Worm (Caenorhabditis elegans) whole organism, mixed stage, embryonic: Measurements from ENCODE around the gene clec-34.

ENCODE experiments used
- bed-3 ChIP-seq: fragments of 200-800 bp; sonication (Bioruptor generic); optimal IDR thresholded peaks from 3 replicates; lab custom pipeline; 2018; ENCODE audit warnings: mild to moderate bottlenecking, missing genetic modification characterization, moderate library complexity, missing compliant biosample characterization
- blmp-1 ChIP-seq: fragments of 150-350 bp; optimal IDR thresholded peaks from 2 replicates; lab custom pipeline; 2014; ENCODE audit warnings: missing biosample characterization, missing genetic modification characterization
- ceh-43 ChIP-seq: fragments of 200-800 bp; sonication (Bioruptor generic); optimal IDR thresholded peaks from 2 replicates; lab custom pipeline; 2018; ENCODE audit warnings: mild to moderate bottlenecking, missing genetic modification characterization, moderate library complexity, missing compliant biosample characterization
- ceh-83 ChIP-seq: fragments of 200-800 bp; sonication (Bioruptor generic); optimal IDR thresholded peaks from 2 replicates; lab custom pipeline; 2018; ENCODE audit warnings: mild to moderate bottlenecking, missing genetic modification characterization, missing compliant biosample characterization
- ces-1 ChIP-seq: fragments of 150-350 bp; optimal IDR thresholded peaks from 2 replicates; lab custom pipeline; 2014; ENCODE audit warnings: missing biosample characterization, missing genetic modification reagents, missing genetic modification characterization
- cnd-1 ChIP-seq: fragments of 200-800 bp; sonication (Bioruptor generic); optimal IDR thresholded peaks from 2 replicates; lab custom pipeline; 2018; ENCODE audit warnings: mild to moderate bottlenecking, missing genetic modification characterization, missing compliant biosample characterization
- drap-1 ChIP-seq: fragments of 200-800 bp; sonication (Bioruptor generic); optimal IDR thresholded peaks from 3 replicates; lab custom pipeline; 2018; ENCODE audit warnings: mild to moderate bottlenecking, missing genetic modification characterization, missing compliant biosample characterization
- elt-1 ChIP-seq: sonication (generic microtip); optimal IDR thresholded peaks from 2 replicates; lab custom pipeline; 2017; ENCODE audit warnings: missing genetic modification characterization, mild to moderate bottlenecking, missing compliant biosample characterization, antibody characterized with exemption, moderate library complexity, borderline replicate concordance; ENCODE audit not compliant: insufficient read depth
- elt-3 ChIP-seq: fragments of 150-350 bp; optimal IDR thresholded peaks from 2 replicates; lab custom pipeline; 2014; ENCODE audit warnings: missing biosample characterization, missing genetic modification characterization
- flh-1 ChIP-seq: fragments of 200-800 bp; sonication (Bioruptor generic); optimal IDR thresholded peaks from 2 replicates; lab custom pipeline; 2018; ENCODE audit warnings: mild to moderate bottlenecking, missing genetic modification characterization, moderate library complexity, missing compliant biosample characterization
- ham-2 ChIP-seq: fragments of 200-800 bp; sonication (Bioruptor generic); optimal IDR thresholded peaks from 2 replicates; lab custom pipeline; 2018; ENCODE audit warnings: mild to moderate bottlenecking, missing genetic modification characterization, missing compliant biosample characterization
- lin-32 ChIP-seq: fragments of 200-800 bp; sonication (Bioruptor generic); optimal IDR thresholded peaks from 2 replicates; lab custom pipeline; 2018; ENCODE audit warnings: mild to moderate bottlenecking, missing genetic modification characterization, missing compliant biosample characterization
- lsy-2 ChIP-seq: fragments of 150-350 bp; optimal IDR thresholded peaks from 2 replicates; lab custom pipeline; 2014; ENCODE audit warnings: missing biosample characterization, missing genetic modification characterization
- mep-1 ChIP-seq: fragments of 150-350 bp; optimal IDR thresholded peaks from 2 replicates; lab custom pipeline; 2017; ENCODE audit warnings: missing biosample characterization, missing genetic modification reagents, missing genetic modification characterization, inconsistent platforms
- mls-2 ChIP-seq: sonication (generic microtip); optimal IDR thresholded peaks from 2 replicates; lab custom pipeline; 2016; ENCODE audit warnings: mild to moderate bottlenecking, missing genetic modification characterization, moderate library complexity, missing compliant biosample characterization
- nhr-12 ChIP-seq: fragments of 150-350 bp; optimal IDR thresholded peaks from 2 replicates; lab custom pipeline; 2014; ENCODE audit warnings: missing biosample characterization, missing genetic modification characterization
- nhr-2 ChIP-seq: fragments of 150-350 bp; optimal IDR thresholded peaks from 2 replicates; lab custom pipeline; 2014; ENCODE audit warnings: missing biosample characterization, missing genetic modification characterization
- nhr-237 ChIP-seq: fragments of 150-350 bp; optimal IDR thresholded peaks from 2 replicates; lab custom pipeline; 2014; ENCODE audit warnings: missing biosample characterization, missing genetic modification characterization
- nhr-28 ChIP-seq: fragments of 150-350 bp; optimal IDR thresholded peaks from 2 replicates; lab custom pipeline; 2014; ENCODE audit warnings: missing biosample characterization, missing genetic modification characterization
- nhr-76 ChIP-seq: sonication (generic microtip); optimal IDR thresholded peaks from 2 replicates; lab custom pipeline; 2017; ENCODE audit warnings: missing biosample characterization, missing genetic modification characterization
- pha-4 ChIP-seq: fragments of 150-350 bp; optimal IDR thresholded peaks from 2 replicates; lab custom pipeline; 2018; ENCODE audit warnings: missing biosample characterization, missing genetic modification reagents, missing genetic modification characterization
- sem-2 ChIP-seq: fragments of 200-800 bp; sonication (Bioruptor generic); optimal IDR thresholded peaks from 2 replicates; lab custom pipeline; 2018; ENCODE audit warnings: mild to moderate bottlenecking, missing genetic modification characterization, missing compliant biosample characterization
- snpc-4 ChIP-seq: fragments of 150-350 bp; optimal IDR thresholded peaks from 2 replicates; lab custom pipeline; 2014; ENCODE audit warnings: missing biosample characterization, missing genetic modification characterization
- sptf-1 ChIP-seq: sonication (generic microtip); optimal IDR thresholded peaks from 2 replicates; lab custom pipeline; 2017; ENCODE audit warnings: mild to moderate bottlenecking, missing genetic modification characterization, moderate library complexity, missing compliant biosample characterization
- tbx-8 ChIP-seq: fragments of 200-800 bp; sonication (Bioruptor generic); optimal IDR thresholded peaks from 2 replicates; lab custom pipeline; 2018; ENCODE audit warnings: mild to moderate bottlenecking, missing genetic modification characterization, moderate library complexity, missing compliant biosample characterization
- unc-120 ChIP-seq: sonication (generic microtip); optimal IDR thresholded peaks from 2 replicates; lab custom pipeline; 2017; ENCODE audit warnings: missing genetic modification characterization, missing compliant biosample characterization; ENCODE audit not compliant: poor library complexity, severe bottlenecking
- unc-39 ChIP-seq: fragments of 150-350 bp; optimal IDR thresholded peaks from 2 replicates; lab custom pipeline; 2014; ENCODE audit warnings: missing biosample characterization, missing genetic modification characterization
- unc-62 ChIP-seq: fragments of 150-350 bp; optimal IDR thresholded peaks from 2 replicates; lab custom pipeline; 2014; ENCODE audit warnings: missing biosample characterization, missing genetic modification reagents, missing genetic modification characterization
- zip-8 ChIP-seq: fragments of 150-350 bp; optimal IDR thresholded peaks from 2 replicates; lab custom pipeline; 2014; ENCODE audit warnings: missing biosample characterization, missing genetic modification characterization

The clec-34 gene

ce11 chrV:16759937-16760336 is 24.4 kb downstream of the clec-34 start:
- TF ChIP-seq cnd-1 (tag; lab: Kevin White, UChicago) (no peak), sem-2 (GFP tag; lab: Kevin White, UChicago) (no peak), flh-1 (GFP tag; lab: Kevin White, UChicago) (no peak), unc-62 (GFP tag; lab: Kevin White, UChicago) (no peak), drap-1 (no peak), nhr-28 (tag; lab: Kevin White, UChicago) (no peak), ces-1 (GFP tag; lab: Kevin White, UChicago) (no peak), mep-1 (tag; lab: Kevin White, UChicago) (no peak), ceh-83 (GFP tag; lab: Kevin White, UChicago) (no peak), nhr-12 (tag; lab: Kevin White, UChicago) (no peak), unc-39 (tag; lab: Kevin White, UChicago) (no peak), lsy-2 (no peak), nhr-2 (tag; lab: Kevin White, UChicago) (no peak), pha-4 (no peak)
- TF ChIP-seq, all 35 proteins: peak for 0

ce11 chrV:16774428-16774827 is 38.9 kb downstream of the clec-34 start:
- TF ChIP-seq ceh-43 (GFP tag; lab: Kevin White, UChicago) (no peak), mep-1 (tag; lab: Kevin White, UChicago) (no peak), tbx-8 (GFP tag; lab: Kevin White, UChicago) (no peak), drap-1 (peak; percentile 39), ham-2 (GFP tag; lab: Kevin White, UChicago) (no peak), unc-120 (tag; lab: Kevin White, UChicago) (no peak)

- TF ChIP-seq lin-32 (no peak), sptf-1 (tag; lab: Kevin White, UChicago) (no peak), drap-1 (no peak), elt-1 (peak; percentile 24), zip-8 (tag; lab: Kevin White, UChicago) (no peak), elt-3 (tag; lab: Kevin White, UChicago) (peak; percentile 70), snpc-4 (tag; lab: Kevin White, UChicago) (no peak), nhr-76 (tag; lab: Kevin White, UChicago) (no peak), ceh-83 (GFP tag; lab: Kevin White, UChicago) (no peak), bed-3 (GFP tag; lab: Kevin White, UChicago) (no peak)
Measured at ce11 chrV:16778540-16779280, 43.1 kb downstream of the clec-34 start.

ce11 chrV:16779281-16779597 is 43.7 kb downstream of the clec-34 start:
- TF ChIP-seq pha-4: no peak
- TF ChIP-seq flh-1 (GFP tag; lab: Kevin White, UChicago): no peak
- TF ChIP-seq nhr-28 (tag; lab: Kevin White, UChicago): no peak
- TF ChIP-seq ces-1 (GFP tag; lab: Kevin White, UChicago): no peak
- TF ChIP-seq unc-39 (tag; lab: Kevin White, UChicago): no peak
- no peak for TF ChIP-seq unc-120 (tag; lab: Kevin White, UChicago)
- no peak for TF ChIP-seq nhr-76 (tag; lab: Kevin White, UChicago)
- TF ChIP-seq unc-62 (GFP tag; lab: Kevin White, UChicago): no peak
- TF ChIP-seq mls-2 (tag; lab: Kevin White, UChicago): no peak

ce11 chrV:16779971-16780370 is 44.4 kb downstream of the clec-34 start:
- TF ChIP-seq flh-1 (GFP tag; lab: Kevin White, UChicago) (no peak), lin-32 (no peak)

- TF ChIP-seq sem-2 (GFP tag; lab: Kevin White, UChicago) (no peak), mls-2 (tag; lab: Kevin White, UChicago) (no peak), nhr-28 (tag; lab: Kevin White, UChicago) (no peak), cnd-1 (tag; lab: Kevin White, UChicago) (no peak), ces-1 (GFP tag; lab: Kevin White, UChicago) (no peak), snpc-4 (tag; lab: Kevin White, UChicago) (no peak), nhr-2 (tag; lab: Kevin White, UChicago) (no peak), unc-120 (tag; lab: Kevin White, UChicago) (no peak), nhr-76 (tag; lab: Kevin White, UChicago) (no peak), lsy-2 (no peak), mep-1 (tag; lab: Kevin White, UChicago) (no peak), ham-2 (GFP tag; lab: Kevin White, UChicago) (no peak), pha-4 (no peak), blmp-1 (no peak), nhr-237 (no peak), elt-1 (no peak)
- TF ChIP-seq, all 35 proteins: peak for 0
Measured at ce11 chrV:16780554-16780953, 45.0 kb downstream of the clec-34 start.
